Fruit fly (Drosophila melanogaster): ENCODE data around the gene CG7376.
A peak's percentile ranks its signal among the peaks of the same experiment; 100 is the strongest.

CG7376 gene

dm6 chr3L:6154951-6155394, 19.1 kb upstream of the CG7376 start (continued):
- TF ChIP-seq crp (GFP tag; optimal IDR thresholded peaks at IDR 0.05) (no peak), pros (GFP tag; optimal IDR thresholded peaks at IDR 0.05) (peak; percentile 99), CG17912 (GFP tag; optimal IDR thresholded peaks at IDR 0.05) (no peak), CG3838 (GFP tag; optimal IDR thresholded peaks at IDR 0.05) (no peak), Chrac-16 (GFP tag; optimal IDR thresholded peaks at IDR 0.05) (no peak), CG3163 (GFP tag; optimal IDR thresholded peaks at IDR 0.05) (no peak), Blimp-1 (GFP tag; optimal IDR thresholded peaks at IDR 0.05) (peak; percentile 86), CG11695 (GFP tag; IDR thresholded peaks at IDR 0.05) (no peak), tgo (GFP tag; IDR thresholded peaks at IDR 0.05) (no peak), eve (GFP tag; optimal IDR thresholded peaks at IDR 0.05) (no peak), tin (GFP tag; optimal IDR thresholded peaks at IDR 0.05) (no peak), CG4424 (GFP tag; optimal IDR thresholded peaks at IDR 0.05) (no peak), ac (GFP tag; optimal IDR thresholded peaks at IDR 0.05) (no peak), oc (tag; optimal IDR thresholded peaks at IDR 0.05) (no peak), abd-A (tag; optimal IDR thresholded peaks at IDR 0.05) (peak; percentile 71), wor (GFP tag; IDR thresholded peaks at IDR 0.05) (no peak), unpg (GFP tag; optimal IDR thresholded peaks at IDR 0.05) (no peak), CG5180 (GFP tag; optimal IDR thresholded peaks at IDR 0.05) (no peak), Atf-2 (GFP tag; optimal IDR thresholded peaks at IDR 0.05) (no peak), D19A (tag; optimal IDR thresholded peaks at IDR 0.05) (no peak), CkIIα-i1 (GFP tag; IDR thresholded peaks at IDR 0.05) (no peak), chif (GFP tag; optimal IDR thresholded peaks at IDR 0.05) (no peak), org-1 (GFP tag; optimal IDR thresholded peaks at IDR 0.05) (no peak), kah (GFP tag; optimal IDR thresholded peaks at IDR 0.05) (no peak), dpn (GFP tag; optimal IDR thresholded peaks at IDR 0.05) (no peak), chinmo (GFP tag; IDR thresholded peaks at IDR 0.05; ENCODE audit: partially characterized antibody) (peak; percentile 98), gcm (GFP tag; optimal IDR thresholded peaks at IDR 0.05) (no peak), CG10959 (GFP tag; IDR thresholded peaks at IDR 0.05) (no peak), fd3F (GFP tag; optimal IDR thresholded peaks at IDR 0.05) (no peak), CG2199 (GFP tag; IDR thresholded peaks at IDR 0.05) (no peak), br (optimal IDR thresholded peaks at IDR 0.05) (no peak), klu (GFP tag; IDR thresholded peaks at IDR 0.05) (no peak), ash1 (GFP tag; optimal IDR thresholded peaks at IDR 0.05) (no peak), CoRest (tag; optimal IDR thresholded peaks at IDR 0.05) (no peak), mam (GFP tag; optimal IDR thresholded peaks at IDR 0.05) (no peak), vvl (GFP tag; IDR thresholded peaks at IDR 0.05) (0 out of 2 replicates have a peak, but pooled peaks have one; percentile 59), GATAe (GFP tag; conservative IDR thresholded peaks at IDR 0.05) (no peak), B-H2 (GFP tag; optimal IDR thresholded peaks at IDR 0.05) (no peak), HLH4C (GFP tag; IDR thresholded peaks at IDR 0.05; ENCODE audit: partially characterized antibody) (no peak), PHDP (tag; optimal IDR thresholded peaks at IDR 0.05) (no peak), CG34422 (GFP tag; IDR thresholded peaks at IDR 0.05) (no peak), nom (GFP tag; optimal IDR thresholded peaks at IDR 0.05) (peak; percentile 96), CG15269 (tag; optimal IDR thresholded peaks at IDR 0.05) (no peak), stwl (tag; optimal IDR thresholded peaks at IDR 0.05) (no peak), lmd (GFP tag; IDR thresholded peaks at IDR 0.05) (no peak), CG6683 (GFP tag; optimal IDR thresholded peaks at IDR 0.05) (no peak), sqz (GFP tag; optimal IDR thresholded peaks at IDR 0.05) (peak; percentile 33), Mes4 (GFP tag; optimal IDR thresholded peaks at IDR 0.05) (no peak), CG10431 (GFP tag; optimal IDR thresholded peaks at IDR 0.05) (no peak), Deaf1 (tag; optimal IDR thresholded peaks at IDR 0.05) (peak; percentile 63), CG1603 (tag; optimal IDR thresholded peaks at IDR 0.05) (no peak)
